Worm (Caenorhabditis elegans): ENCODE data around the gene F14D7.3.
A peak's percentile ranks its signal among the peaks of the same experiment; 100 is the strongest.

DNA sequence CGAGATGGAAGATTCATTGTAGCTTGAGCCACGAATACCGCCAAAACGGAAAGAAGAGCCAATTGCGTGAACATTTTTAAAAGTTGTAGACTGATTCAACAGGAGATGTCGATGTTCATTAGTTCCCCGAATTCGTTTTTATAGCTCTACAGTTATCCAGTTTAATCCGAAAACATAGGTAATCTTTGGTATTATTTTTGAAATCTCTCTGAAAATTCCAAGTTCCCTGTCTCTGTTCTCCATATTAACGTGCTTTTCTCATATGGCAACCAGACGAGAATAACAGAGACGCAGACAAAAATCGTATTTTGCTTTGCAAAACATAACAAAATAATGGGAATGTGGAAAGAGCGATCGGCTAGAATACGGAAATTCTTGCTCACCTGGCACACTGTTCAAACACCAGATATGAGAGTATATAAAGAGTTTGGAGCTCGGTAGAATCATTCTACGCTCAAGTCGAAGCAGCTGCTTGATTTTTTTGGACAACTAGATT lies 3.0 kb downstream of the F14D7.3 start, which contains the start of the genes spig-3 and F14D7.12:
- no peak for TF ChIP-seq nhr-28 (tag; optimal IDR thresholded peaks at IDR 0.05)
- no peak for TF ChIP-seq snu-23 (GFP tag; optimal IDR thresholded peaks at IDR 0.05)
- no peak for TF ChIP-seq nhr-237 (tag; optimal IDR thresholded peaks at IDR 0.05)
- no peak for TF ChIP-seq nhr-11 (tag; optimal IDR thresholded peaks at IDR 0.05)
- no peak for TF ChIP-seq ama-1 (optimal IDR thresholded peaks at IDR 0.05)
- TF ChIP-seq efl-1 (optimal IDR thresholded peaks at IDR 0.05), result no peak
- TF ChIP-seq efl-1 (GFP tag; optimal IDR thresholded peaks at IDR 0.05 in 1 of 2), result peak in 1 of 2 experiments; percentile 49

Measured in whole organism, L1 larva.